Fruit fly (Drosophila melanogaster) whole organism, embryonic: ENCODE results near the gene CG42671.

ENCODE experiments used
- Aef1 ChIP-seq: fragments of 200-800 bp; sonication (Bioruptor generic); IDR thresholded peaks from 3 replicates; pipeline ENCODE4 v1.3.6; 2022; ENCODE audit warnings: missing biosample characterization, missing genetic modification characterization
- Atf-2 ChIP-seq: fragments of 200-800 bp; sonication (Bioruptor generic); optimal IDR thresholded peaks from 2 replicates; lab custom pipeline; 2016; ENCODE audit warnings: missing biosample characterization, missing genetic modification characterization
- Atf6 ChIP-seq: fragments of 200-800 bp; sonication (Bioruptor generic); IDR thresholded peaks from 2 replicates; pipeline ENCODE4 v1.3.6; 2022; ENCODE audit warnings: missing biosample characterization, missing genetic modification characterization
- Awh ChIP-seq: fragments of 200-800 bp; sonication (Bioruptor generic); IDR thresholded peaks from 2 replicates; pipeline ENCODE4, ENCODE4 v1.3.6; 2022; ENCODE audit warnings: missing biosample characterization, missing genetic modification characterization
- BEAF-32 ChIP-seq: fragments of 200-800 bp; sonication (Bioruptor generic); optimal IDR thresholded peaks from 3 replicates; lab custom pipeline; 2017; ENCODE audit warnings: missing biosample characterization, missing genetic modification characterization, mild to moderate bottlenecking, moderate library complexity, missing genetic modification reagents
- BtbVII ChIP-seq: fragments of 200-800 bp; sonication (Bioruptor generic); optimal IDR thresholded peaks from 3 replicates; lab custom pipeline; 2017; ENCODE audit warnings: missing biosample characterization, mild to moderate bottlenecking, missing genetic modification characterization
- CG10209 ChIP-seq: fragments of 200-800 bp; sonication (Bioruptor generic); optimal IDR thresholded peaks from 3 replicates; lab custom pipeline; 2017; ENCODE audit warnings: missing biosample characterization, mild to moderate bottlenecking, missing genetic modification characterization, missing genetic modification reagents
- CG18262 ChIP-seq: fragments of 200-800 bp; optimal IDR thresholded peaks from 3 replicates; lab custom pipeline; 2019; ENCODE audit warnings: missing biosample characterization, mild to moderate bottlenecking, missing genetic modification characterization, moderate library complexity
- CG2678 ChIP-seq: fragments of 200-800 bp; sonication (Bioruptor generic); optimal IDR thresholded peaks from 3 replicates; lab custom pipeline; 2019; ENCODE audit warnings: missing biosample characterization, mild to moderate bottlenecking, missing genetic modification characterization, moderate library complexity
- CG31441 ChIP-seq: fragments of 200-800 bp; sonication (Bioruptor generic); IDR thresholded peaks from 2 replicates; pipeline ENCODE4 v1.3.6; 2022; ENCODE audit warnings: missing biosample characterization, missing genetic modification characterization
- CG3726 ChIP-seq: fragments of 200-800 bp; sonication (Bioruptor generic); IDR thresholded peaks from 3 replicates; pipeline ENCODE4, ENCODE4 v1.3.6; 2022; ENCODE audit warnings: missing biosample characterization, missing genetic modification characterization
- CG4707 ChIP-seq: fragments of 200-800 bp; sonication (Bioruptor generic); optimal IDR thresholded peaks from 2 replicates; lab custom pipeline; 2018; ENCODE audit warnings: missing biosample characterization, mild to moderate bottlenecking, missing genetic modification characterization, moderate library complexity
- CG5245 ChIP-seq: fragments of 200-800 bp; sonication (Bioruptor generic); optimal IDR thresholded peaks from 3 replicates; lab custom pipeline; 2016; ENCODE audit warnings: missing biosample characterization, missing genetic modification characterization
- CG6813 ChIP-seq: fragments of 200-800 bp; sonication (Bioruptor generic); optimal IDR thresholded peaks from 2 replicates; lab custom pipeline; 2017; ENCODE audit warnings: missing biosample characterization, missing genetic modification characterization, mild to moderate bottlenecking, moderate library complexity, missing genetic modification reagents
- CG7357 ChIP-seq: fragments of 200-800 bp; sonication (Bioruptor generic); IDR thresholded peaks from 3 replicates; pipeline ENCODE4 v1.3.6; 2022; ENCODE audit warnings: missing biosample characterization, missing genetic modification characterization
- CG9437 ChIP-seq: fragments of 200-800 bp; sonication (Bioruptor generic); optimal IDR thresholded peaks from 2 replicates; lab custom pipeline; 2018; ENCODE audit warnings: missing biosample characterization, mild to moderate bottlenecking, missing genetic modification characterization
- CG9797 ChIP-seq: fragments of 200-800 bp; sonication (Bioruptor generic); optimal IDR thresholded peaks from 3 replicates; lab custom pipeline; 2018; ENCODE audit warnings: missing biosample characterization, mild to moderate bottlenecking, missing genetic modification characterization
- CG9876 ChIP-seq: fragments of 200-800 bp; sonication (Bioruptor generic); optimal IDR thresholded peaks from 2 replicates; lab custom pipeline; 2016; ENCODE audit warnings: missing biosample characterization, missing genetic modification characterization
- Doc2 ChIP-seq: fragments of 200-800 bp; sonication (Bioruptor generic); IDR thresholded peaks from 2 replicates; pipeline ENCODE4 v1.3.6; 2022; ENCODE audit warnings: missing biosample characterization, missing genetic modification characterization
- GATAe ChIP-seq: fragments of 200-800 bp; sonication (Bioruptor generic); conservative IDR thresholded peaks from 2 replicates; pipeline ENCODE4 v1.3.6; 2022; ENCODE audit warnings: missing biosample characterization, missing genetic modification characterization
- HmgZ ChIP-seq: fragments of 200-800 bp; sonication (Bioruptor generic); optimal IDR thresholded peaks from 2 replicates; lab custom pipeline; 2018; ENCODE audit warnings: missing biosample characterization, mild to moderate bottlenecking, missing genetic modification characterization
- Six4 ChIP-seq: fragments of 200-800 bp; sonication (Bioruptor generic); optimal IDR thresholded peaks from 2 replicates; lab custom pipeline; 2016; ENCODE audit warnings: missing biosample characterization, missing genetic modification characterization
- Stat92E ChIP-seq, 3 experiments: fragments of >200 bp in 2 of 3; fragments of 200-800 bp in 1 of 3; sonication (Bioruptor generic) in 1 of 3; optimal IDR thresholded peaks; 2 replicates each; lab custom pipeline; 2017 to 2019; ENCODE audit warnings: missing biosample characterization in 3 of 3, missing genetic modification characterization in 3 of 3, mild to moderate bottlenecking in 1 of 3, moderate library complexity in 1 of 3
- Taf1 ChIP-seq: fragments of 200-800 bp; sonication (Bioruptor generic); IDR thresholded peaks from 2 replicates; pipeline ENCODE4 v1.3.6; 2022; ENCODE audit warnings: missing biosample characterization, missing genetic modification characterization
- Xrp1 ChIP-seq: fragments of 200-800 bp; sonication (Bioruptor generic); IDR thresholded peaks from 2 replicates; pipeline ENCODE4 v1.3.6; 2022; ENCODE audit warnings: missing biosample characterization, missing genetic modification characterization
- ac ChIP-seq: fragments of 200-800 bp; sonication (Bioruptor generic); optimal IDR thresholded peaks from 3 replicates; lab custom pipeline; 2017; ENCODE audit warnings: missing biosample characterization, mild to moderate bottlenecking, missing genetic modification characterization
- ato ChIP-seq: fragments of 200-800 bp; sonication (Bioruptor generic); IDR thresholded peaks from 2 replicates; pipeline ENCODE4 v1.3.6; 2022; ENCODE audit warnings: missing biosample characterization, missing genetic modification characterization; ENCODE audit not compliant: partially characterized antibody
- cad ChIP-seq: fragments of >200 bp; optimal IDR thresholded peaks from 2 replicates; lab custom pipeline; 2017; ENCODE audit warnings: missing biosample characterization, missing genetic modification characterization
- cg ChIP-seq: fragments of 200-800 bp; sonication (Bioruptor generic); optimal IDR thresholded peaks from 3 replicates; lab custom pipeline; 2019; ENCODE audit warnings: missing biosample characterization, mild to moderate bottlenecking, missing genetic modification characterization, moderate library complexity
- chif ChIP-seq, 2 experiments: fragments of 200-800 bp; sonication (Bioruptor generic); optimal IDR thresholded peaks; 3 replicates each; lab custom pipeline; 2016; ENCODE audit warnings: missing biosample characterization in 2 of 2, missing genetic modification characterization in 2 of 2
- corto ChIP-seq: fragments of 200-800 bp; sonication (Bioruptor generic); optimal IDR thresholded peaks from 2 replicates; lab custom pipeline; 2016; ENCODE audit warnings: missing biosample characterization, mild to moderate bottlenecking, missing genetic modification characterization, moderate library complexity
- dmrt99B ChIP-seq: fragments of 200-800 bp; sonication (Bioruptor generic); optimal IDR thresholded peaks from 2 replicates; lab custom pipeline; 2018; ENCODE audit warnings: missing biosample characterization, mild to moderate bottlenecking, missing genetic modification characterization, moderate library complexity
- dysf ChIP-seq: fragments of 200-800 bp; sonication (Bioruptor generic); IDR thresholded peaks from 3 replicates; pipeline ENCODE4 v1.3.6; 2022; ENCODE audit warnings: missing biosample characterization, missing genetic modification characterization
- fd64A ChIP-seq: fragments of 200-800 bp; sonication (Bioruptor generic); optimal IDR thresholded peaks from 3 replicates; lab custom pipeline; 2018; ENCODE audit warnings: missing biosample characterization, mild to moderate bottlenecking, missing genetic modification characterization
- her ChIP-seq: fragments of 200-800 bp; sonication (Bioruptor generic); optimal IDR thresholded peaks from 2 replicates; lab custom pipeline; 2016; ENCODE audit warnings: missing biosample characterization, missing genetic modification characterization
- kni ChIP-seq: fragments of 200-800 bp; sonication (Bioruptor generic); optimal IDR thresholded peaks from 3 replicates; lab custom pipeline; 2017; ENCODE audit warnings: mild to moderate bottlenecking, missing biosample characterization, missing genetic modification reagents, missing genetic modification characterization
- knrl ChIP-seq: fragments of 200-800 bp; sonication (Bioruptor generic); IDR thresholded peaks from 3 replicates; pipeline ENCODE4 v1.3.6; 2022; ENCODE audit warnings: missing biosample characterization, missing genetic modification characterization; ENCODE audit not compliant: partially characterized antibody
- mld ChIP-seq: fragments of 200-800 bp; sonication (Bioruptor generic); IDR thresholded peaks from 3 replicates; pipeline ENCODE4 v1.3.6; 2022; ENCODE audit warnings: missing biosample characterization, missing genetic modification characterization; ENCODE audit not compliant: partially characterized antibody
- oc ChIP-seq: fragments of 200-800 bp; sonication (Bioruptor generic); optimal IDR thresholded peaks from 2 replicates; lab custom pipeline; 2018; ENCODE audit warnings: missing biosample characterization, mild to moderate bottlenecking, missing genetic modification characterization, moderate library complexity
- odd ChIP-seq: fragments of 200-800 bp; sonication (Bioruptor generic); optimal IDR thresholded peaks from 2 replicates; lab custom pipeline; 2017; ENCODE audit warnings: missing biosample characterization, mild to moderate bottlenecking, missing genetic modification characterization
- pzg ChIP-seq: fragments of 200-800 bp; sonication (Bioruptor generic); optimal IDR thresholded peaks from 3 replicates; lab custom pipeline; 2018; ENCODE audit warnings: missing biosample characterization, mild to moderate bottlenecking, missing genetic modification characterization, moderate library complexity
- sob ChIP-seq: fragments of 200-800 bp; sonication (Bioruptor generic); IDR thresholded peaks from 2 replicates; pipeline ENCODE4 v1.3.6; 2022; ENCODE audit warnings: missing biosample characterization, missing genetic modification characterization
- stwl ChIP-seq: fragments of 200-800 bp; sonication (Bioruptor generic); optimal IDR thresholded peaks from 3 replicates; lab custom pipeline; 2018; ENCODE audit warnings: missing biosample characterization, mild to moderate bottlenecking, missing genetic modification characterization, moderate library complexity
- tap ChIP-seq: fragments of 200-800 bp; optimal IDR thresholded peaks from 3 replicates; lab custom pipeline; 2019; ENCODE audit warnings: missing biosample characterization, mild to moderate bottlenecking, missing genetic modification characterization, moderate library complexity
- tin ChIP-seq: fragments of 200-800 bp; sonication (Bioruptor generic); optimal IDR thresholded peaks from 3 replicates; lab custom pipeline; 2016; ENCODE audit warnings: missing biosample characterization, missing genetic modification characterization
- wek ChIP-seq: fragments of 200-800 bp; sonication (Bioruptor generic); optimal IDR thresholded peaks from 3 replicates; lab custom pipeline; 2018; ENCODE audit warnings: missing biosample characterization, mild to moderate bottlenecking, missing genetic modification characterization, moderate library complexity
- zfh1 ChIP-seq: fragments of 200-800 bp; sonication (Bioruptor generic); IDR thresholded peaks from 3 replicates; pipeline ENCODE4 v1.3.6; 2022; ENCODE audit warnings: missing biosample characterization, missing genetic modification characterization
- zfh2 ChIP-seq: fragments of 200-800 bp; sonication (Bioruptor generic); optimal IDR thresholded peaks from 2 replicates; lab custom pipeline; 2016; ENCODE audit warnings: missing biosample characterization, missing genetic modification characterization

CG42671 gene

DNA sequence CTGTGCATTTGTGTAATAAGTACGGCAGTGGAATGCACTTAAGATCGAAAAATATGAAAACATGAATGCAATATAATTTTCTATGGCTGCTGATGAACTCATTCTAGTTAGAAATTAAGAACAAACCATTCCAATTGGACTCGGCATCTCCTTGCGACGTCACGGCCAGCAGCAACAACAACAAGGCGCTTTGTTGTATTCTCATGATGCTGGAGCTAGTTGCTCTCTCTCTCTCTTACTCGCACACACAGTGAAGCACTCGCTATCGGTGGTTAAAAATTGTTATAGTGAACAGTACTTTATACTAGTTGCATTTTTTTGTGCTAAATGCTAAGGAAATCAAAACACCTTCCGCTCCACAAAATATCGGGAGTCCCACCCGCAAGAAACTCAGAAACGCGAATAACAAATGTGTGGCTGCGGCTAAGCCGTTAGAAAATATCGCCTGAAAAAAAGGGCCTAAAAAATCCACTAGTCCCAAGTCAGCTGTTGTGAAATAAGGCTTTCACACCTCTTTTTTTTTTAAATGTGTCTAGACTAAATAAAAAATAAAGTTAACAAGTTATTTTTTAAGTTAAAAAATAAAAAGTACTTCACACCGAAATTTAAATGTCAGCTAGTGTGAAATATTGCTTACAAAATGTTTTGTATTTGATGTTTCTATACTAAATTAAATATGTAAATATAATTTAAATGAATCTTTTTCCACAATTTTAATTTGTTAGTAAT is 8.5 kb upstream of the CG42671 start, which contains the start of gene Plod (continued):
- TF ChIP-seq sob (GFP tag; lab: Robert Waterston, UW) = peak; percentile 60; the same call in 1 of the 2 replicates
- TF ChIP-seq kni (GFP tag; lab: Kevin White, UChicago) = no peak
- peak; percentile 38 for TF ChIP-seq wek (GFP tag; lab: Kevin White, UChicago)
- TF ChIP-seq odd (GFP tag; lab: Kevin White, UChicago) = peak; percentile 33
- no peak for TF ChIP-seq CG5245 (GFP tag; lab: Kevin White, UChicago)
- TF ChIP-seq tin = peak; percentile 35
- TF ChIP-seq zfh2 (GFP tag; lab: Kevin White, UChicago) = peak; percentile 16
- TF ChIP-seq CG9797 (GFP tag; lab: Kevin White, UChicago) = peak; percentile 78
- peak; percentile 44; the same call in 1 of the 3 replicates for TF ChIP-seq zfh1
- TF ChIP-seq CG31441 (GFP tag; lab: Robert Waterston, UW) = peak; percentile 66
- TF ChIP-seq her (GFP tag; lab: Kevin White, UChicago) = peak; percentile 51
- TF ChIP-seq Xrp1 = peak; percentile 63; the same call in 1 of the 2 replicates
- 0 out of 3 replicates have a peak, but pooled peaks have one; percentile 17 for TF ChIP-seq Aef1 (GFP tag; lab: Robert Waterston, UW)
- TF ChIP-seq CG7357 (GFP tag; lab: Robert Waterston, UW) = peak; percentile 94
- TF ChIP-seq CG9437 (GFP tag; lab: Kevin White, UChicago) = no peak
- peak; percentile 39; the same call in 1 of the 2 replicates for TF ChIP-seq Awh (GFP tag; lab: Robert Waterston, UW)
- TF ChIP-seq BEAF-32 (GFP tag; lab: Kevin White, UChicago) = peak; percentile 56
- no peak for TF ChIP-seq cad
- TF ChIP-seq CG18262 (tag; lab: Kevin White, UChicago) = peak; percentile 48
- peak; percentile 58 for TF ChIP-seq Atf6 (GFP tag; lab: Robert Waterston, UW)
- TF ChIP-seq CG9876 (GFP tag; lab: Kevin White, UChicago) = no peak
- no peak for TF ChIP-seq GATAe
- TF ChIP-seq mld (GFP tag; lab: Robert Waterston, UW) = no peak
- peak; percentile 65 for TF ChIP-seq CG2678 (tag; lab: Kevin White, UChicago)
- peak; percentile 55; the same call in 1 of the 2 replicates for TF ChIP-seq ato (GFP tag; lab: Robert Waterston, UW)
- no peak for TF ChIP-seq Taf1 (GFP tag; lab: Robert Waterston, UW)
- peak; percentile 29 for TF ChIP-seq BtbVII (GFP tag; lab: Kevin White, UChicago)
- no peak for TF ChIP-seq cg (GFP tag; lab: Kevin White, UChicago)
- TF ChIP-seq stwl (tag; lab: Kevin White, UChicago) = peak; percentile 73
- no peak for TF ChIP-seq CG6813 (GFP tag; lab: Kevin White, UChicago)
- no peak for TF ChIP-seq tap
- TF ChIP-seq fd64A (GFP tag; lab: Kevin White, UChicago) = peak; percentile 17
- peak; percentile 19 for TF ChIP-seq Six4 (GFP tag; lab: Kevin White, UChicago)
- TF ChIP-seq Atf-2 (GFP tag; lab: Kevin White, UChicago) = no peak
- TF ChIP-seq knrl (GFP tag; lab: Robert Waterston, UW) = no peak; the same call in 2 of the 3 replicates
- peak; percentile 65 for TF ChIP-seq HmgZ (tag; lab: Kevin White, UChicago)
- peak; percentile 85 for TF ChIP-seq pzg (GFP tag; lab: Kevin White, UChicago)
- TF ChIP-seq CG3726 (GFP tag; lab: Robert Waterston, UW) = no peak
- peak in 1 of 2 experiments; percentile 26 for TF ChIP-seq chif (GFP tag; optimal IDR thresholded peaks at IDR 0.05; lab: Kevin White, UChicago)
- peak; percentile 48; the same call in 1 of the 3 replicates for TF ChIP-seq dysf
- TF ChIP-seq Stat92E (GFP tag; optimal IDR thresholded peaks at IDR 0.05; lab: Kevin White, UChicago) = peak in 1 of 3 experiments; percentile 16
- TF ChIP-seq CG4707 (GFP tag; lab: Kevin White, UChicago) = no peak
- peak; percentile 62 for TF ChIP-seq oc (tag; lab: Kevin White, UChicago)
- no peak for TF ChIP-seq corto
- no peak for TF ChIP-seq Doc2 (GFP tag; lab: Robert Waterston, UW)
- TF ChIP-seq ac (GFP tag; lab: Kevin White, UChicago) = no peak
- TF ChIP-seq CG10209 (GFP tag; lab: Kevin White, UChicago) = peak; percentile 21
- peak; percentile 27 for TF ChIP-seq dmrt99B (tag; lab: Kevin White, UChicago)
